Fruit fly (Drosophila melanogaster) whole organism, adult: ENCODE measurements around the gene Cad96Cb.

Experiments used
- CG11617 ChIP-seq: fragments of 200-800 bp; sonication (Bioruptor generic); optimal IDR thresholded peaks from 2 replicates; lab custom pipeline; 2017; ENCODE audit warnings: mild to moderate bottlenecking, missing biosample characterization, missing genetic modification reagents, missing genetic modification characterization
- CG12768 ChIP-seq: fragments of 200-800 bp; sonication (Bioruptor generic); optimal IDR thresholded peaks from 2 replicates; lab custom pipeline; 2017; ENCODE audit warnings: missing biosample characterization, missing genetic modification characterization, mild to moderate bottlenecking, moderate library complexity, missing genetic modification reagents
- CG14711 ChIP-seq: fragments of 200-800 bp; sonication (Bioruptor generic); optimal IDR thresholded peaks from 2 replicates; lab custom pipeline; 2018; ENCODE audit warnings: missing biosample characterization, mild to moderate bottlenecking, missing genetic modification characterization, moderate library complexity
- CG1620 ChIP-seq: fragments of 200-800 bp; sonication (Bioruptor generic); optimal IDR thresholded peaks from 2 replicates; lab custom pipeline; 2016; ENCODE audit warnings: missing biosample characterization, missing genetic modification characterization
- CG33017 ChIP-seq: fragments of 200-800 bp; sonication (Bioruptor generic); optimal IDR thresholded peaks from 2 replicates; lab custom pipeline; 2018; ENCODE audit warnings: missing biosample characterization, mild to moderate bottlenecking, missing genetic modification characterization, moderate library complexity
- CG5204 ChIP-seq: fragments of 200-800 bp; sonication (Bioruptor generic); optimal IDR thresholded peaks from 2 replicates; lab custom pipeline; 2016; ENCODE audit warnings: missing biosample characterization, missing genetic modification characterization
- CG7045 ChIP-seq: fragments of 200-800 bp; sonication (Bioruptor generic); optimal IDR thresholded peaks from 2 replicates; lab custom pipeline; 2017; ENCODE audit warnings: missing biosample characterization, mild to moderate bottlenecking, missing genetic modification characterization
- CG7101 ChIP-seq: fragments of 200-800 bp; sonication (Bioruptor generic); optimal IDR thresholded peaks from 2 replicates; lab custom pipeline; 2018; ENCODE audit warnings: missing biosample characterization, mild to moderate bottlenecking, missing genetic modification characterization, moderate library complexity
- Clk ChIP-seq: fragments of 200-800 bp; sonication (Bioruptor generic); optimal IDR thresholded peaks from 2 replicates; lab custom pipeline; 2017; ENCODE audit warnings: missing biosample characterization, missing genetic modification characterization
- Crg-1 ChIP-seq: fragments of 200-800 bp; sonication (Bioruptor generic); optimal IDR thresholded peaks from 2 replicates; lab custom pipeline; 2016; ENCODE audit warnings: missing biosample characterization, missing genetic modification characterization
- Hr96 ChIP-seq: fragments of 200-800 bp; sonication (Bioruptor generic); optimal IDR thresholded peaks from 2 replicates; lab custom pipeline; 2016; ENCODE audit warnings: missing biosample characterization, missing genetic modification characterization
- Mnt ChIP-seq: fragments of 200-800 bp; sonication (Bioruptor generic); optimal IDR thresholded peaks from 2 replicates; lab custom pipeline; 2016; ENCODE audit warnings: missing biosample characterization, mild to moderate bottlenecking, missing genetic modification characterization
- bab1 ChIP-seq: fragments of 200-800 bp; sonication (Bioruptor generic); optimal IDR thresholded peaks from 3 replicates; lab custom pipeline; 2019; ENCODE audit warnings: missing biosample characterization, mild to moderate bottlenecking, missing genetic modification characterization, moderate library complexity
- cic ChIP-seq: fragments of 200-800 bp; sonication (Bioruptor generic); optimal IDR thresholded peaks from 2 replicates; lab custom pipeline; 2017; ENCODE audit warnings: missing biosample characterization, mild to moderate bottlenecking, missing genetic modification characterization, moderate library complexity
- cnc ChIP-seq, 2 experiments: fragments of >200 bp; optimal IDR thresholded peaks; 2 replicates each; lab custom pipeline; 2017
- kay ChIP-seq: fragments of 200-800 bp; sonication (Bioruptor generic); peaks from one replicate; lab custom pipeline; 2016; ENCODE audit warnings: missing biosample characterization, missing genetic modification characterization, borderline replicate concordance
- ovo ChIP-seq: fragments of 200-800 bp; sonication (Bioruptor generic); optimal IDR thresholded peaks from 2 replicates; lab custom pipeline; 2016; ENCODE audit warnings: missing biosample characterization, missing genetic modification characterization
- pad ChIP-seq: fragments of 200-800 bp; sonication (Bioruptor generic); optimal IDR thresholded peaks from 3 replicates; lab custom pipeline; 2017; ENCODE audit warnings: missing biosample characterization, missing genetic modification characterization, mild to moderate bottlenecking, moderate library complexity, missing genetic modification reagents
- tj ChIP-seq: fragments of 200-800 bp; sonication (Bioruptor generic); optimal IDR thresholded peaks from 3 replicates; lab custom pipeline; 2017; ENCODE audit warnings: missing biosample characterization, mild to moderate bottlenecking, missing genetic modification characterization, moderate library complexity
- toe ChIP-seq: fragments of 200-800 bp; sonication (Bioruptor generic); optimal IDR thresholded peaks from 2 replicates; lab custom pipeline; 2016; ENCODE audit warnings: missing biosample characterization, missing genetic modification characterization

Gene Cad96Cb

dm6 chr3R:25260670-25261069 lies 28.5 kb upstream of the Cad96Cb start:
- no peak for TF ChIP-seq CG14711 (tag; lab: Kevin White, UChicago)
- TF ChIP-seq cic, result peak; percentile 16

- TF ChIP-seq cnc (optimal IDR thresholded peaks at IDR 0.05; lab: Kevin White, UChicago) (no peak), CG11617 (GFP tag; lab: Kevin White, UChicago) (peak; percentile 97), toe (GFP tag; lab: Kevin White, UChicago) (peak; percentile 99), cic (peak; percentile 84), CG7045 (GFP tag; lab: Kevin White, UChicago) (peak; percentile 97), CG33017 (tag; lab: Kevin White, UChicago) (peak; percentile 95), Hr96 (peak; percentile 98), Crg-1 (peak; percentile 98), kay (GFP tag; lab: Kevin White, UChicago) (no peak), CG5204 (GFP tag; lab: Kevin White, UChicago) (no peak), CG7101 (peak; percentile 98), pad (GFP tag; lab: Kevin White, UChicago) (peak; percentile 89), CG1620 (GFP tag; lab: Kevin White, UChicago) (peak; percentile 99), CG12768 (GFP tag; lab: Kevin White, UChicago) (peak; percentile 98), CG14711 (tag; lab: Kevin White, UChicago) (peak; percentile 94), Clk (GFP tag; lab: Kevin White, UChicago) (peak; percentile 98), ovo (GFP tag; lab: Kevin White, UChicago) (peak; percentile 94), bab1 (GFP tag; lab: Kevin White, UChicago) (peak; percentile 98), Mnt (GFP tag; lab: Kevin White, UChicago) (peak; percentile 92), tj (peak; percentile 87)
Observed at dm6 chr3R:25258628-25259240, 26.6 kb upstream of the Cad96Cb start, which contains the start of gene CG11857. CG11857 (plus strand) TSS chr3R:25258898.

- TF ChIP-seq CG7101 (peak; percentile 28), cnc (optimal IDR thresholded peaks at IDR 0.05; lab: Kevin White, UChicago) (peak; percentile 20 to 70), Crg-1 (no peak), CG11617 (GFP tag; lab: Kevin White, UChicago) (peak; percentile 30), tj (peak; percentile 98), CG7045 (GFP tag; lab: Kevin White, UChicago) (no peak), CG12768 (GFP tag; lab: Kevin White, UChicago) (no peak), kay (GFP tag; lab: Kevin White, UChicago) (no peak), CG1620 (GFP tag; lab: Kevin White, UChicago) (peak; percentile 40), Mnt (GFP tag; lab: Kevin White, UChicago) (peak; percentile 49), bab1 (GFP tag; lab: Kevin White, UChicago) (peak; percentile 43), ovo (GFP tag; lab: Kevin White, UChicago) (peak; percentile 4), pad (GFP tag; lab: Kevin White, UChicago) (no peak)
Observed at dm6 chr3R:25249145-25250141, 17.3 kb upstream of the Cad96Cb start, which contains the start of gene Nup358. Nup358 (plus strand) TSS chr3R:25249348.

- TF ChIP-seq cic (peak; percentile 93), CG11617 (GFP tag; lab: Kevin White, UChicago) (peak; percentile 99), bab1 (GFP tag; lab: Kevin White, UChicago) (peak; percentile 96), CG7101 (peak; percentile 99), kay (GFP tag; lab: Kevin White, UChicago) (peak; percentile 86), CG33017 (tag; lab: Kevin White, UChicago) (peak; percentile 94), CG5204 (GFP tag; lab: Kevin White, UChicago) (peak; percentile 97), Hr96 (peak; percentile 99), CG1620 (GFP tag; lab: Kevin White, UChicago) (peak; percentile 100), Clk (GFP tag; lab: Kevin White, UChicago) (peak; percentile 95), tj (peak; percentile 85), Mnt (GFP tag; lab: Kevin White, UChicago) (peak; percentile 98), toe (GFP tag; lab: Kevin White, UChicago) (peak; percentile 98), CG14711 (tag; lab: Kevin White, UChicago) (peak; percentile 97), CG12768 (GFP tag; lab: Kevin White, UChicago) (peak; percentile 98), ovo (GFP tag; lab: Kevin White, UChicago) (peak; percentile 100), Crg-1 (peak; percentile 100), pad (GFP tag; lab: Kevin White, UChicago) (peak; percentile 95), CG7045 (GFP tag; lab: Kevin White, UChicago) (peak; percentile 98), cnc (optimal IDR thresholded peaks at IDR 0.05; lab: Kevin White, UChicago) (no peak)
Observed at dm6 chr3R:25247379-25247869, 15.3 kb upstream of the Cad96Cb start, which contains the start of the genes RpS27 and Nup37. RpS27 (minus strand) TSS chr3R:25247514. Nup37 (plus strand) TSS chr3R:25247658.
